Worm (Caenorhabditis elegans) whole organism, young adult: ENCODE measurements around the gene rbf-1.

ENCODE experiments used
- B0336.3 ChIP-seq: fragments of 200-800 bp; sonication (Bioruptor generic); IDR thresholded peaks from 2 replicates; pipeline ENCODE4 v1.3.6; 2022; ENCODE audit warnings: missing genetic modification characterization, missing compliant biosample characterization
- Y53G8AR.9 ChIP-seq: fragments of 200-800 bp; sonication (Bioruptor generic); conservative IDR thresholded peaks from 2 replicates; pipeline ENCODE4 v1.3.6; 2022; ENCODE audit warnings: missing genetic modification reagents, missing genetic modification characterization, missing compliant biosample characterization
- Y67H2A.10 ChIP-seq: fragments of 200-800 bp; sonication (Bioruptor generic); conservative IDR thresholded peaks from 2 replicates; pipeline ENCODE4 v1.3.6; 2022; ENCODE audit warnings: missing genetic modification reagents, missing genetic modification characterization, missing compliant biosample characterization
- Y95B8A.8 ChIP-seq: fragments of 200-800 bp; sonication (Bioruptor generic); IDR thresholded peaks from 2 replicates; pipeline ENCODE4 v1.3.6; 2022; ENCODE audit warnings: missing genetic modification reagents, missing genetic modification characterization, missing compliant biosample characterization
- hsf-1 ChIP-seq: fragments of 200-800 bp; sonication (Bioruptor generic); IDR thresholded peaks from 2 replicates; pipeline ENCODE4 v1.3.6; 2022; ENCODE audit warnings: missing genetic modification reagents, missing genetic modification characterization, missing compliant biosample characterization
- mel-28 ChIP-seq: sonication (generic microtip); optimal IDR thresholded peaks from 2 replicates; lab custom pipeline; 2016; ENCODE audit warnings: borderline replicate concordance, mild to moderate bottlenecking, missing genetic modification characterization, missing compliant biosample characterization
- pha-4 ChIP-seq: fragments of 150-350 bp; sonication (generic microtip); optimal IDR thresholded peaks from 2 replicates; lab custom pipeline; 2014; ENCODE audit warnings: missing biosample characterization, missing genetic modification reagents, missing genetic modification characterization
- sdz-38 ChIP-seq: sonication (generic microtip); optimal IDR thresholded peaks from 2 replicates; lab custom pipeline; 2016; ENCODE audit warnings: missing genotype, missing genetic modification characterization, missing compliant biosample characterization
- tlf-1 ChIP-seq: fragments of 200-800 bp; sonication (Bioruptor generic); optimal IDR thresholded peaks from 2 replicates; lab custom pipeline; 2018; ENCODE audit warnings: mild to moderate bottlenecking, missing genetic modification characterization, missing compliant biosample characterization
- unc-62 ChIP-seq: fragments of 150-350 bp; optimal IDR thresholded peaks from 2 replicates; lab custom pipeline; 2014; ENCODE audit warnings: missing biosample characterization, missing genetic modification reagents, missing genetic modification characterization

ce11 chrIII:6670737-6671242 lies 4.8 kb upstream of the rbf-1 start:
- TF ChIP-seq B0336.3 (GFP tag; lab: Robert Waterston, UW) (no peak), Y95B8A.8 (GFP tag; lab: Robert Waterston, UW) (no peak), Y53G8AR.9 (GFP tag; lab: Robert Waterston, UW) (no peak), tlf-1 (GFP tag; lab: Kevin White, UChicago) (no peak), pha-4 (tag; lab: Kevin White, UChicago) (no peak), hsf-1 (GFP tag; lab: Robert Waterston, UW) (no peak), sdz-38 (tag; lab: Kevin White, UChicago) (no peak), mel-28 (no peak), Y67H2A.10 (GFP tag; lab: Robert Waterston, UW) (no peak), unc-62 (GFP tag; lab: Kevin White, UChicago) (no peak)
